Worm (Caenorhabditis elegans): Measurements from ENCODE around the gene T05A8.8.

The T05A8.8 gene

DNA sequence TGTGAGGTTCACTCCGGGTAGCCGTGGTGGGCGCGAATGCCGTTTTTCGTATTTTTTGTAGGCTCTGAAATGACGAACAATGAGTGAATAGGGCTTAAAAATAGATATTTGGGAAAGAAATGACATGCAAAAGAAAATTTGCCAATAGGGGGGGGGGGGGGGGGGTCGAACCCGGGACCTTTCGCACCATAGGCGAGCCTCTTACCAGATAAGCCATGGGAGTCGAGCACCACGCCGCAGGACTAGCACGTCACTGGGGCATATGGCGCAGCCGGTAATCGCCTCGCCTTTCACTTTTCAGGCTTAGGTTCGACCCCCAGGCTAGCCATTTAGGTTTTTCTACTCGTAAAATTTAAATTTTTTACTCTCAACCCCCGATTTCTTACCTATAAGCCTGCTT, 17.3 kb upstream of the T05A8.8 start:
- no peak for TF ChIP-seq dao-5 (tag; optimal IDR thresholded peaks at IDR 0.05)
- TF ChIP-seq W03F9.2 (tag; optimal IDR thresholded peaks at IDR 0.05): no peak
- TF ChIP-seq him-1 (tag; optimal IDR thresholded peaks at IDR 0.05): no peak

DNA sequence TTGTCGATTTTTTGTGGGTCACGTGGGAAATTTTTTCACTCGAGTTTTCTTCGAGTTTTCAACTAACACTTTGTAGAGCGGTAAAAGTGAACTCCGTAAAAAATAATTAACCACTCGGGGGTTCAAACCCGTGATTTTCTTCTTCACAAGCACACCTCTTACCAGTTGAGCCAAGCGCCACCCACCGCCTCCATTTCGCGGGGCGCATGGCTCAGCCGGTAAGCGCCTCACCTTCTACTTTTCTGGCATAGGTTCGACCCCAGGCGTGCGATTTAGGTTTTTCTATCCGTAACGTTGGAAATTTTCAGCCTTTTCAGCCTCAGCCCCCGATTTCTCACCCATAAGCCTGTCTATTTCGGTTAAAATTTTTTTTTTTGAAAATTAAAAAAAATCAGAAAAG, 14.5 kb upstream of the T05A8.8 start:
- TF ChIP-seq W03F9.2 (tag; optimal IDR thresholded peaks at IDR 0.05) (no peak), him-1 (tag; optimal IDR thresholded peaks at IDR 0.05) (no peak), dao-5 (tag; optimal IDR thresholded peaks at IDR 0.05) (no peak)

DNA sequence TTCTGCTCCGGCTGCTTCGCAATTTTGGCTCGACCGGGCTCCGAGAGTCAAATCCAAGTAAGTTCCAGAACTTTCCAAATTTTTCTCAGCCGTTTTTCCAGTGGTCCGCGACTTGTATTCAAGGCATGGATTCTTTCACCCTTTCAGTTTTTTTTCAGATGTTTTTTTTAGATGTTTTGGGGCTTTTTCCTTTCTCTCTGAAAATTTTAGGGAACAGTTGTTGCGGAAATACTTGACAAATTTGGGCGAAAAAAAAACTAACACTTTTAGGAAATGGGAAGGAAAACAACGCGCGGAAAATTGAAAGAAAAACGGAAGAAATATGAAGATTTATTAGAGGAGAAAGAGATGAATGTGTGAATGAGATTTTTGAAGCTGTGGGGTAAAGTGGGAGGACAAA, 10.9 kb upstream of the T05A8.8 start, which contains the start of the genes T05A8.11 and nep-2:
Gene T05A8.11 (minus strand): TSS at position 101 of the 400 bp plus-strand sequence.
Gene nep-2 (minus strand): TSS at position 192 of the 400 bp plus-strand sequence.
- no peak for TF ChIP-seq W03F9.2 (tag; optimal IDR thresholded peaks at IDR 0.05)
- TF ChIP-seq dao-5 (tag; optimal IDR thresholded peaks at IDR 0.05): no peak
- TF ChIP-seq him-1 (tag; optimal IDR thresholded peaks at IDR 0.05): no peak

DNA sequence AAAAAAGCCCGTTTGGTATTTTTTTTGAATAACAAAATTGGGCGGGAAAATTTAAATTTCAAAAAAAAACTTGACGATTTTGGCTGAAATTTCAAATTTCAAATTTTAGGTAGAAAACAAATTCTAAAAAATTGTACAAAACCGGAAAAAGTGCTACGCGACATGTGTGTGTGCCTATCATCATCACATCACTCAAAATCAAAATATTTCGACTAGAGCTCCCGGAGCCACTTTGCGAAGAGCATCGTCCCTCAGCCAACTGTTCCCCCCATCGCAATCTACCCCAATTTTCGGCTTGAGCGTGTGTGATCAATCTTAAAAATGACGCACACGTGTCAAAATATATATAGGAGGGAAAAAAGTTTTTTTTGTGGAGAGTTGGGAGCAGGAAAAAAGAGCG, 9.7 kb upstream of the T05A8.8 start:
- TF ChIP-seq W03F9.2 (tag; optimal IDR thresholded peaks at IDR 0.05) (no peak), him-1 (tag; optimal IDR thresholded peaks at IDR 0.05) (no peak), dao-5 (tag; optimal IDR thresholded peaks at IDR 0.05) (no peak)

DNA sequence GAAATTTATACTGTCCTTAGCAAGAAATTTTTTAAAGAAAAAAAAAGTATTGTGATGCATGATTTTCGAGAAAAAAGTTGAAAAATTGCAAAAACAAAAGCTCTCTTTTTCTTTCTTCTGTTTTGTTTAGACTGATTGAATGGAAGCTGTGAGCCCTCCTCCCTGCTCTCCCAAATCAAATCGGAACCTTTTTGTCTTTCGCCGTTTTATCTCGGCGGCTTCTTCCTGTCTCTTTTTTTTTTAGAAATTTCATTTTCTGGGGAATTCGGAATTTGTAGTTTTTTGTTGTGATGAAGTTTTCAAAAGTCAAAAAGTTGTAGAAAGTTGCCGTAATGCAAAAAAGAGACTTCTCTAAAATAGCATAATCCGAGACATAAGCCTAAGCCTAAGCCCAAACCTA, 5.8 kb upstream of the T05A8.8 start:
- TF ChIP-seq dao-5 (tag; optimal IDR thresholded peaks at IDR 0.05) (no peak), W03F9.2 (tag; optimal IDR thresholded peaks at IDR 0.05) (no peak), him-1 (tag; optimal IDR thresholded peaks at IDR 0.05) (no peak)

DNA sequence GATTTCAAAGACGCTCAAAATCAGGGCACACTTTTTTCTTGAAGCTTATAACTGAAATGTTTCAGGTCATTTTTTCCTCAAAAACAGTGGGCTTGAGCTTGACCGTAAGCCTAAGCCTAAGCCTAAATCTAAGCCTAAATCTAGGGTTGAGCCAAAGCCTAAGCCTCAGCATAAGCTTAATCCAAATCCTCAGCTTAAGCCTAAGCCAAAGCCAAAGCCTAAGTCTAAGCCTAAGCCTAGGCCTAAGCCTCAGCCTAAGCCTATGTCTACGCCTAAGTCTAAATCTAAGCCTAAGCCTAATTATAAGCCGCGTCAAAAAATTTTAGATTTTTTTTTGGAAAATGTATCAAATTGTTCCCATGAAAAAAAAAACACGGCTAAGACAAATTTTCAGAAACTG, 2.2 kb upstream of the T05A8.8 start:
- TF ChIP-seq dao-5 (tag; optimal IDR thresholded peaks at IDR 0.05): no peak
- no peak for TF ChIP-seq W03F9.2 (tag; optimal IDR thresholded peaks at IDR 0.05)
- TF ChIP-seq him-1 (tag; optimal IDR thresholded peaks at IDR 0.05): no peak

DNA sequence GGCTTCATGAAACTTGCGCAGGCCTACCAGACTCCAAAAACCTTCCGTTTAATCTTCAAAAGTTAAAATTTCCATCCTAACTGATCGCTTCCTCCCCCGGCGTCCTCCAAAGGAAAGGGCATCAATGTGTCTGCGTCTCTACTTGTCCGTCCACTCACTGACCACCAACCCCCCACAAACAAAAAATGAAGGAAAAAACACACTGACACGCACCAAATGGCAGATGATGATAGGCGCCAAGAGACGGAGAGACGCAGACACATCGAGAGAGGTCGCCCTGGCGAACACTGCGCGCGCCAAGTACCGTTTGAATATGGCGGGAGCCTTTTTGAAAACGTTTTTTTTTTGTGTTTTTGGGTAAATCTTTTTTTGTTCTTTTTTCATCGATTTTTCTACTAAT, 1.7 kb upstream of the T05A8.8 start:
- TF ChIP-seq W03F9.2 (tag; optimal IDR thresholded peaks at IDR 0.05) (no peak), him-1 (tag; optimal IDR thresholded peaks at IDR 0.05) (no peak), dao-5 (tag; optimal IDR thresholded peaks at IDR 0.05) (no peak)

DNA sequence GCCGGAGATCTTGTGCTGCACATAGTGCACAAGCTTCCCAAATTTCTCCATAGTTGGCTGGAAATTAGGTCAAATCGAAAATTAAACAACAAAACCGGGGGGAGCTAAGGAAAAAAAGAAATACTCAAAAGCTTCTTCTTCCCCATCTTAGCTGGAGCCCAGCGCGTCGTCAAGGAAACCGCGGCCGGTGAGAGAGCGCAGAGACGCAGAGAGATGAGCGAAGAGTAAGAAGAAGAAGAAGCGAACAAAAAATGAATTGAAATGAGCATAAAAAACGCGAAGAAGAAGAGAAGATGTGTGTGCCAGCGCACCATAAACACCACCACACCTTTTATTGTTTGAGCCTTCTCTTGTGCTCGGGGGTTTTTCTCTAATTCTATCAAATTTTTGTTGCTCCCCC, 1.3 kb upstream of the T05A8.8 start, which contains the start of gene wdr-31:
Gene wdr-31 (minus strand): TSS at position 101 of the 400 bp plus-strand sequence.
- no peak for TF ChIP-seq him-1 (tag; optimal IDR thresholded peaks at IDR 0.05)
- TF ChIP-seq dao-5 (tag; optimal IDR thresholded peaks at IDR 0.05): no peak
- TF ChIP-seq W03F9.2 (tag; optimal IDR thresholded peaks at IDR 0.05): no peak

DNA sequence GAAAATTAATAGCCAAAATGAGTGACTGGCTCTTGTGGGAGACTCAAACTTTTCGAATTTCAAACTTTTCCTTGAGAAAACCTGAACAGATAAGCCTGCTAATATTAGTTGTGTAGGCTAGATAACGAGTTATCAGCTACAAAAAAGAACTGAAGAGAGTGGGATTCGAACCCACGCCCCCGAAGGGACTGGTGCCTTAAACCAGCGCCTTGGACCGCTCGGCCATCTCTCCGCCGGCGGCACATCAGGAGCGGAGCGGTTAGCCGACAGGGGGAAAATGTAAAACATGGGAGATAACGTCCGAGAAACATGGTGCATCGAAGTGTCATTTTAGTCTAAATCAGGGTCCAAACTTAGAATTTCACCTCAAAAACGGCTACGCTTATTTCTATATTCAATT, 834 bp upstream of the T05A8.8 start:
- TF ChIP-seq him-1 (tag; optimal IDR thresholded peaks at IDR 0.05) (no peak), dao-5 (tag; optimal IDR thresholded peaks at IDR 0.05) (no peak), W03F9.2 (tag; optimal IDR thresholded peaks at IDR 0.05) (no peak)

DNA sequence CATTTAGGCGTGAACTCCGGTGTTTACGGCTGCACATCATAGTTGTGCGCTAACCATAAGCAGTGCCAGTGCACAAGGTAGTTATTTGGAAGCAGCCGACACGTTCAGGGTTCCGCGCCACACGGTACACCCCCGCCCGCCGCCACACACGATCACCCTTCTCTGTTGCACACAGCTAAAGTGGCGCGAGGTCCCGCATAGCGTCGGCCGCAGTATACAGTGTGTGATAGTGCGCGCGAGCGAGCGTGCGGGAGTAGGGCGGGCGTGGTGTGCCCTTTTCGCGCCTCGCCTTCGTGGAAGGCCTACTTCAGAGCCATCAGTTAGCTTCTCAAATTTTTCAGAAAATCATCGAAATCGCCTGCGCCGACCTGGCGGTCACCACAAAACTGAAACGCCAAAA, 460 bp downstream of the T05A8.8 start:
- TF ChIP-seq dao-5 (tag; optimal IDR thresholded peaks at IDR 0.05): no peak
- TF ChIP-seq W03F9.2 (tag; optimal IDR thresholded peaks at IDR 0.05): no peak
- TF ChIP-seq him-1 (tag; optimal IDR thresholded peaks at IDR 0.05): no peak

DNA sequence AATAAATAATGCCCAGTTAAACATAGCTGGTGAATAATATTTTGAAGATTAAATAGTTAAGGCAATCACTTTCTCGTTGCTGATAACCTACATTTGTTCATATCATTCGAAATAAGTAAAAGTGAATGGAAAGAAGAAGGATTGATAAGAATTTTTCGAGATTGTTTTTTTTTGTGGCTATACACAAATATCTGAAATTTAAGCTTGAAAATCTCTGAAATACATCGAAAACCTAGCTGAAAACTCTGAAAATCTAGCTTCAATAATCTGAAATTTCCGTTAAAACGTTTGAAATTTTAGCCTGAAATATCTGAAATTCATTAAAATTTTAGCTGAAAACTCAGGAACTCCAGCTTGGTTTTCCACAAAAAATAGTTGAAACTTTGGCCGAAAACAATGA, 3.1 kb downstream of the T05A8.8 start, which contains the start of gene T05A8.6:
Gene T05A8.6 (minus strand): TSS at position 101 of the 400 bp plus-strand sequence.
- TF ChIP-seq dao-5 (tag; optimal IDR thresholded peaks at IDR 0.05) (no peak), W03F9.2 (tag; optimal IDR thresholded peaks at IDR 0.05) (no peak), him-1 (tag; optimal IDR thresholded peaks at IDR 0.05) (no peak)

DNA sequence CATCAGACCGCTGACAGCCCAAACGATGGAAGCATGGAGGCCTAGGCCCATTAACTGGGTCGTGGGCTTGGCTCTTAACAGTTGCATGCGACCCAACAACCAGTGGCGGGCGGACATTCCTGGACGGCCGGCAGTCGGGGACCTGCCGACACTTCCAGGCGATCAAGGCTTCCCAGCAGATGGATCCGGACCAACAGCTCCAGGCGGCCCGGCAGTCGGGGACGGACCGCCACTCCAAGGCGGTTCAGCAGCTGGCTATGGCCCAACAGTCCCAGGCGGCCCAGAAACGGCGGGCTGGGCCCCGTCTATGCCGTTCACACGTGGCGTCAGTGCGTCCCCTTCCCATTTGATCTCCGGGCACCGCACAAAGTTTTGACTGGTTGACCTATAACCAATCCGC, 4.9 kb downstream of the T05A8.8 start:
- TF ChIP-seq dao-5 (tag; optimal IDR thresholded peaks at IDR 0.05) (no peak), him-1 (tag; optimal IDR thresholded peaks at IDR 0.05) (no peak), W03F9.2 (tag; optimal IDR thresholded peaks at IDR 0.05) (no peak)

DNA sequence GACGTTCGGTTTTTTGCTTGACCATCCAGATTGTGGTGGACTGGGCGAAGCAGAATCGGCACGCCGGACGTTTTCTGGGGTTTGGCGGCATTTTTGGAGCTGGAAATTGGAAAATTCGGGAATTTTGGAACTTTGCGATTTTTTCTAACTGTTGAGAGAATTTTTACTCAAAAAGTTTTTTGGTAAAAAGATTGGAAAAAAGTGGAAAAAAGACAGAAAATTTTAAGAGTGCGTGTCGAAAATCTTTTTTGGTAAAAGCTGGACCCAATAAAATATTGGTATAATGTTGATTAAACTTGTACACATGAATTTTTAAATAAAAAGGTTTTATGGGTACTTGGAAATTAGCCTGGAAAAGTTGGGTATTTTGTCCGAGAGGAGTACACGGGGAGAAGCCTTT, 5.8 kb downstream of the T05A8.8 start, which contains the start of gene T05A8.7:
Gene T05A8.7 (minus strand): TSS at position 101 of the 400 bp plus-strand sequence.
- TF ChIP-seq dao-5 (tag; optimal IDR thresholded peaks at IDR 0.05): no peak
- TF ChIP-seq W03F9.2 (tag; optimal IDR thresholded peaks at IDR 0.05): no peak
- TF ChIP-seq him-1 (tag; optimal IDR thresholded peaks at IDR 0.05): no peak

DNA sequence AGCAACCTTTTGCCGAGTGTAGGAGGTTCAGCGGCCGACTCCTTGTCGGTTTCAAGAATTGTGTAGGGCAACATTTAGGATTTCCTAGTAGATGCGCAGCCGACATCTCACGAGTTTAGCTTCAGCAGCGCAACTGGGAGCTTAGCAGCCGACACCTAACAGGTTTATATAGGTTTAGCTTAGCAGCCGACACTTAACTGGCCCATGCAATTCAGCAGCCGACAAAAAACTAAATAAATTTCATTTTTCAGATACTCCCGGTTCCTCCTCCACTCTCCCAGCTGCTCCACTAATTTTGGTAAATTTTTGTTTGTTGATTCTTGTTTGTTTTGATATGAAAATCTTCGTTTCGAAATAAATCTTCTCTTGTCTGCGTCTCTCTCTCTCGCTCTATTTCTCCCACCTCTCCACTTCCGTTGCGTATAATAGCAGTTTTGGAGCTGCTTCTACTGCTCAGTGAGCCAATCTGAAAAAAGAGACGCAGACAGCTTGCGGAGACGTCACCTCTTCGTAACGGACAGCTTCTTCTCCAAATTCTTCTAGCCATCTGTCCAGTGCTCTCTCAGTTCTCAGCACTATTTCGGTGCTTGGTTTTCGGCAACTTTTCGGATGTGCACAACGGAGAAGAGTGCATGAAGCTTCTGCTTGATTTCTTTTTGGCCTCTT, 11.6 kb downstream of the T05A8.8 start:
- TF ChIP-seq dao-5 (tag; optimal IDR thresholded peaks at IDR 0.05): no peak
- peak; percentile 18 for TF ChIP-seq him-1 (tag; optimal IDR thresholded peaks at IDR 0.05)
- no peak for TF ChIP-seq W03F9.2 (tag; optimal IDR thresholded peaks at IDR 0.05)

DNA sequence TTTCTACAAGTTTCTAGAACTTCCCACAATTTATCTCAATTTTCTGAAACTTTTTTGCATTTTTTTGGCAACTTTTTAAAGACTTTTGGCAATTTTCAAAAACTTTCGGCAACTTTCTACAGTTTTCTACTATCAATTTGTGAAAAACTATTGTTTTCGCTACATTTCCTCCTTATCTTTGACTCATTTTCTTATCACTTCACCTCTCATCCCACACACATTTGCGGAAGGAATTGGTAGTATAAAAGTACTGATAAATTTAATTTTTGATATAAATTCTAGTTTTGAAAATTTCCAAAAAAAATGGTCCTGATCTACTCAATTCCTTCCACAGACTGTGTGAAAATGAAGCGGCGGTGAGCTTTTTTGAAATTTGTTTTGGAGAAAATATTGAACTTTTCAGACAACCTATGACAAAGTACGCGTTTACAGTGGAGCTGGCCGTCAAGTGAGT, 13.1 kb downstream of the T05A8.8 start, which contains the start of gene F29A7.4:
Gene F29A7.4 (plus strand): TSS at position 404 of the 454 bp plus-strand sequence.
- TF ChIP-seq dao-5 (tag; optimal IDR thresholded peaks at IDR 0.05): no peak
- no peak for TF ChIP-seq W03F9.2 (tag; optimal IDR thresholded peaks at IDR 0.05)
- no peak for TF ChIP-seq him-1 (tag; optimal IDR thresholded peaks at IDR 0.05)

Measured in whole organism, L4/young adult.